Fruit fly (Drosophila melanogaster) whole organism, embryonic: ENCODE data around the gene CG15741.
A peak's percentile ranks its signal among the peaks of the same experiment; 100 is the strongest.

Experiments used
- BtbVII ChIP-seq: fragments of 200-800 bp; sonication (Bioruptor generic); optimal IDR thresholded peaks from 3 replicates; lab custom pipeline; 2017; ENCODE audit warnings: missing biosample characterization, mild to moderate bottlenecking, missing genetic modification characterization
- CG10959 ChIP-seq: fragments of 200-800 bp; sonication (Bioruptor generic); IDR thresholded peaks from 2 replicates; pipeline ENCODE4 v1.3.6; 2022; ENCODE audit warnings: missing biosample characterization, missing genetic modification characterization
- CG11093 ChIP-seq: fragments of 200-800 bp; sonication (Bioruptor generic); IDR thresholded peaks from 3 replicates; pipeline ENCODE4 v1.3.6; 2022; ENCODE audit warnings: missing biosample characterization, missing genetic modification characterization
- CG11504 ChIP-seq: fragments of 200-800 bp; sonication (Bioruptor generic); optimal IDR thresholded peaks from 3 replicates; lab custom pipeline; 2019; ENCODE audit warnings: missing biosample characterization, mild to moderate bottlenecking, missing genetic modification characterization, moderate library complexity
- CG1233 ChIP-seq: fragments of 200-800 bp; sonication (Bioruptor generic); optimal IDR thresholded peaks from 4 replicates; lab custom pipeline; 2018; ENCODE audit warnings: missing biosample characterization, mild to moderate bottlenecking, missing genetic modification characterization
- CG13296 ChIP-seq: fragments of 200-800 bp; sonication (Bioruptor generic); optimal IDR thresholded peaks from 3 replicates; lab custom pipeline; 2018; ENCODE audit warnings: missing biosample characterization, mild to moderate bottlenecking, missing genetic modification characterization
- CG13424 ChIP-seq: fragments of 200-800 bp; sonication (Bioruptor generic); optimal IDR thresholded peaks from 2 replicates; lab custom pipeline; 2019; ENCODE audit warnings: missing biosample characterization, mild to moderate bottlenecking, missing genetic modification characterization, moderate library complexity
- CG15073 ChIP-seq: fragments of 200-800 bp; sonication (Bioruptor generic); optimal IDR thresholded peaks from 2 replicates; lab custom pipeline; 2016; ENCODE audit warnings: missing biosample characterization, missing genetic modification characterization
- CG15269 ChIP-seq: fragments of 200-800 bp; sonication (Bioruptor generic); optimal IDR thresholded peaks from 2 replicates; lab custom pipeline; 2018; ENCODE audit warnings: missing biosample characterization, mild to moderate bottlenecking, missing genetic modification characterization, moderate library complexity
- CG18476 ChIP-seq: fragments of 200-800 bp; sonication (Bioruptor generic); optimal IDR thresholded peaks from 2 replicates; lab custom pipeline; 2016; ENCODE audit warnings: missing biosample characterization, mild to moderate bottlenecking, missing genetic modification characterization
- CG2120 ChIP-seq: fragments of 200-800 bp; sonication (Bioruptor generic); optimal IDR thresholded peaks from 3 replicates; lab custom pipeline; 2016; ENCODE audit warnings: missing biosample characterization, missing genetic modification characterization
- CG3281 ChIP-seq: fragments of 200-800 bp; sonication (Bioruptor generic); optimal IDR thresholded peaks from 3 replicates; lab custom pipeline; 2017; ENCODE audit warnings: missing biosample characterization, mild to moderate bottlenecking, missing genetic modification characterization
- CG34422 ChIP-seq: fragments of 200-800 bp; sonication (Bioruptor generic); IDR thresholded peaks from 3 replicates; pipeline ENCODE4 v1.3.6; 2022; ENCODE audit warnings: missing biosample characterization, missing genetic modification characterization
- CG4282 ChIP-seq: fragments of 200-800 bp; sonication (Bioruptor generic); optimal IDR thresholded peaks from 2 replicates; lab custom pipeline; 2016; ENCODE audit warnings: missing biosample characterization, missing genetic modification characterization
- CG4707 ChIP-seq: fragments of 200-800 bp; sonication (Bioruptor generic); optimal IDR thresholded peaks from 2 replicates; lab custom pipeline; 2018; ENCODE audit warnings: missing biosample characterization, mild to moderate bottlenecking, missing genetic modification characterization, moderate library complexity
- CG6683 ChIP-seq: fragments of 200-800 bp; sonication (Bioruptor generic); optimal IDR thresholded peaks from 2 replicates; lab custom pipeline; 2017; ENCODE audit warnings: missing biosample characterization, mild to moderate bottlenecking, missing genetic modification characterization, missing genetic modification reagents
- CG6813 ChIP-seq: fragments of 200-800 bp; sonication (Bioruptor generic); optimal IDR thresholded peaks from 2 replicates; lab custom pipeline; 2017; ENCODE audit warnings: missing biosample characterization, missing genetic modification characterization, mild to moderate bottlenecking, moderate library complexity, missing genetic modification reagents
- CG6854 ChIP-seq: fragments of 200-800 bp; sonication (Bioruptor generic); optimal IDR thresholded peaks from 3 replicates; lab custom pipeline; 2017; ENCODE audit warnings: missing biosample characterization, mild to moderate bottlenecking, missing genetic modification characterization
- CG7839 ChIP-seq: fragments of 200-800 bp; sonication (Bioruptor generic); optimal IDR thresholded peaks from 3 replicates; lab custom pipeline; 2018; ENCODE audit warnings: missing biosample characterization, mild to moderate bottlenecking, missing genetic modification characterization, moderate library complexity
- HLH54F ChIP-seq: fragments of 200-800 bp; sonication (Bioruptor generic); optimal IDR thresholded peaks from 3 replicates; lab custom pipeline; 2016; ENCODE audit warnings: missing biosample characterization, missing genetic modification characterization
- Hr3 ChIP-seq: fragments of 200-800 bp; sonication (Bioruptor generic); optimal IDR thresholded peaks from 3 replicates; lab custom pipeline; 2016; ENCODE audit warnings: missing biosample characterization, missing genetic modification characterization
- Hsf ChIP-seq: fragments of 200-800 bp; sonication (Bioruptor generic); optimal IDR thresholded peaks from 3 replicates; lab custom pipeline; 2016; ENCODE audit warnings: missing biosample characterization, missing genetic modification characterization
- Kr ChIP-seq: fragments of 200-800 bp; sonication (Bioruptor generic); optimal IDR thresholded peaks from 2 replicates; lab custom pipeline; 2017; ENCODE audit warnings: missing biosample characterization, mild to moderate bottlenecking, missing genetic modification characterization
- Mes4 ChIP-seq: fragments of 200-800 bp; sonication (Bioruptor generic); optimal IDR thresholded peaks from 2 replicates; lab custom pipeline; 2016; ENCODE audit warnings: missing biosample characterization, missing genetic modification characterization
- Pdp1 ChIP-seq, 2 experiments: fragments of 200-800 bp; sonication (Bioruptor generic); optimal IDR thresholded peaks; 3 replicates each; lab custom pipeline; 2016; ENCODE audit warnings: missing biosample characterization in 2 of 2, missing genetic modification characterization in 2 of 2, mild to moderate bottlenecking in 1 of 2, moderate library complexity in 1 of 2
- Rfx ChIP-seq: fragments of 200-800 bp; sonication (Bioruptor generic); IDR thresholded peaks from 2 replicates; pipeline ENCODE4 v1.3.6; 2022; ENCODE audit warnings: missing biosample characterization, missing genetic modification characterization
- Side ChIP-seq: fragments of 200-800 bp; sonication (Bioruptor generic); optimal IDR thresholded peaks from 2 replicates; lab custom pipeline; 2016; ENCODE audit warnings: missing biosample characterization, missing genetic modification characterization
- Sox102F ChIP-seq: fragments of 200-800 bp; sonication (Bioruptor generic); optimal IDR thresholded peaks from 2 replicates; lab custom pipeline; 2018; ENCODE audit warnings: missing biosample characterization, mild to moderate bottlenecking, missing genetic modification characterization, moderate library complexity
- Trl ChIP-seq, 3 experiments: fragments of >200 bp in 2 of 3; fragments of 200-800 bp in 1 of 3; sonication (Bioruptor generic) in 1 of 3; optimal IDR thresholded peaks; 2 replicates in 1 of 3; 3 replicates in 2 of 3; lab custom pipeline; 2016 to 2017; ENCODE audit warnings: missing biosample characterization in 1 of 3, missing genetic modification characterization in 1 of 3
- al ChIP-seq: fragments of 200-800 bp; sonication (Bioruptor generic); IDR thresholded peaks from 2 replicates; pipeline ENCODE4 v1.3.6; 2022; ENCODE audit warnings: missing biosample characterization, missing genetic modification characterization
- aop ChIP-seq: fragments of 200-800 bp; sonication (Bioruptor generic); IDR thresholded peaks from 2 replicates; pipeline ENCODE4 v1.3.6; 2022; ENCODE audit warnings: missing biosample characterization, missing genetic modification characterization
- ato ChIP-seq: fragments of 200-800 bp; sonication (Bioruptor generic); IDR thresholded peaks from 2 replicates; pipeline ENCODE4 v1.3.6; 2022; ENCODE audit warnings: missing biosample characterization, missing genetic modification characterization; ENCODE audit not compliant: partially characterized antibody
- chinmo ChIP-seq: fragments of 200-800 bp; sonication (Bioruptor generic); IDR thresholded peaks from 4 replicates; pipeline ENCODE4 v1.3.6; 2022; ENCODE audit warnings: missing biosample characterization, missing genetic modification characterization; ENCODE audit not compliant: partially characterized antibody
- dmrt99B ChIP-seq: fragments of 200-800 bp; sonication (Bioruptor generic); optimal IDR thresholded peaks from 2 replicates; lab custom pipeline; 2018; ENCODE audit warnings: missing biosample characterization, mild to moderate bottlenecking, missing genetic modification characterization, moderate library complexity
- dpn ChIP-seq, 2 experiments: fragments of 200-800 bp; sonication (Bioruptor generic); optimal IDR thresholded peaks; 3 replicates each; lab custom pipeline; 2016; ENCODE audit warnings: missing biosample characterization in 2 of 2, missing genetic modification characterization in 2 of 2
- gcm ChIP-seq: fragments of 200-800 bp; sonication (Bioruptor generic); optimal IDR thresholded peaks from 2 replicates; lab custom pipeline; 2019; ENCODE audit warnings: missing biosample characterization, mild to moderate bottlenecking, missing genetic modification characterization, moderate library complexity
- mam ChIP-seq: fragments of 200-800 bp; sonication (Bioruptor generic); optimal IDR thresholded peaks from 3 replicates; lab custom pipeline; 2016; ENCODE audit warnings: missing biosample characterization, missing genetic modification characterization
- nom ChIP-seq: fragments of 200-800 bp; sonication (Bioruptor generic); optimal IDR thresholded peaks from 2 replicates; lab custom pipeline; 2017; ENCODE audit warnings: missing biosample characterization, missing genetic modification characterization, mild to moderate bottlenecking, moderate library complexity, missing genetic modification reagents
- oc ChIP-seq: fragments of 200-800 bp; sonication (Bioruptor generic); optimal IDR thresholded peaks from 2 replicates; lab custom pipeline; 2018; ENCODE audit warnings: missing biosample characterization, mild to moderate bottlenecking, missing genetic modification characterization, moderate library complexity
- pfk ChIP-seq: fragments of 200-800 bp; sonication (Bioruptor generic); optimal IDR thresholded peaks from 2 replicates; lab custom pipeline; 2018; ENCODE audit warnings: missing biosample characterization, mild to moderate bottlenecking, missing genetic modification characterization, moderate library complexity
- pnt ChIP-seq: fragments of 200-800 bp; sonication (Bioruptor generic); optimal IDR thresholded peaks from 3 replicates; lab custom pipeline; 2016; ENCODE audit warnings: missing biosample characterization, missing genetic modification characterization
- pros ChIP-seq: fragments of 200-800 bp; sonication (Bioruptor generic); optimal IDR thresholded peaks from 3 replicates; lab custom pipeline; 2019; ENCODE audit warnings: missing biosample characterization, mild to moderate bottlenecking, missing genetic modification characterization, moderate library complexity
- row ChIP-seq: fragments of 200-800 bp; sonication (Bioruptor generic); IDR thresholded peaks from 3 replicates; pipeline ENCODE4 v1.3.6; 2022; ENCODE audit warnings: missing biosample characterization, missing genetic modification characterization
- so ChIP-seq: fragments of 200-800 bp; sonication (Bioruptor generic); IDR thresholded peaks from 3 replicates; pipeline ENCODE4 v1.3.6; 2022; ENCODE audit warnings: missing biosample characterization, missing genetic modification characterization
- stwl ChIP-seq: fragments of 200-800 bp; sonication (Bioruptor generic); optimal IDR thresholded peaks from 3 replicates; lab custom pipeline; 2018; ENCODE audit warnings: missing biosample characterization, mild to moderate bottlenecking, missing genetic modification characterization, moderate library complexity
- trh ChIP-seq: fragments of 200-800 bp; sonication (Bioruptor generic); optimal IDR thresholded peaks from 2 replicates; lab custom pipeline; 2016; ENCODE audit warnings: missing biosample characterization, missing genetic modification characterization
- unpg ChIP-seq: fragments of 200-800 bp; sonication (Bioruptor generic); optimal IDR thresholded peaks from 3 replicates; lab custom pipeline; 2018; ENCODE audit warnings: missing biosample characterization, mild to moderate bottlenecking, missing genetic modification characterization, moderate library complexity
- z ChIP-seq: fragments of 200-800 bp; sonication (Bioruptor generic); IDR thresholded peaks from 3 replicates; pipeline ENCODE4 v1.3.6; 2022; ENCODE audit warnings: missing biosample characterization, missing genetic modification characterization
- zfh1 ChIP-seq: fragments of 200-800 bp; sonication (Bioruptor generic); IDR thresholded peaks from 3 replicates; pipeline ENCODE4 v1.3.6; 2022; ENCODE audit warnings: missing biosample characterization, missing genetic modification characterization

Gene CG15741

dm6 chrX:11821946-11822345 lies 15.9 kb downstream of the CG15741 start (continued):
- TF ChIP-seq ato (GFP tag; lab: Robert Waterston, UW) (no peak), CG6813 (GFP tag; lab: Kevin White, UChicago) (no peak), oc (tag; lab: Kevin White, UChicago) (peak; percentile 3), Mes4 (GFP tag; lab: Kevin White, UChicago) (no peak), Trl (optimal IDR thresholded peaks at IDR 0.05; lab: Kevin White, UChicago) (peak in 1 of 2 experiments; percentile 1), Trl (GFP tag; optimal IDR thresholded peaks at IDR 0.05; lab: Kevin White, UChicago) (no peak), so (0 out of 3 replicates have a peak, but pooled peaks have one; percentile 7), CG34422 (GFP tag; lab: Robert Waterston, UW) (0 out of 3 replicates have a peak, but pooled peaks have one; percentile 30), BtbVII (GFP tag; lab: Kevin White, UChicago) (no peak), Pdp1 (GFP tag; optimal IDR thresholded peaks at IDR 0.05; lab: Kevin White, UChicago) (peak in 1 of 2 experiments; percentile 44), aop (GFP tag; lab: Robert Waterston, UW) (no peak), mam (GFP tag; lab: Kevin White, UChicago) (no peak), Sox102F (GFP tag; lab: Kevin White, UChicago) (peak; percentile 1), CG2120 (peak; percentile 7), HLH54F (GFP tag; lab: Kevin White, UChicago) (no peak), Hr3 (GFP tag; lab: Kevin White, UChicago) (no peak), dpn (GFP tag; optimal IDR thresholded peaks at IDR 0.05; lab: Kevin White, UChicago) (no peak), dmrt99B (peak; percentile 21), unpg (peak; percentile 26), stwl (tag; lab: Kevin White, UChicago) (no peak), CG3281 (GFP tag; lab: Kevin White, UChicago) (peak; percentile 24), Side (GFP tag; lab: Kevin White, UChicago) (no peak), CG4282 (GFP tag; lab: Kevin White, UChicago) (no peak), CG18476 (no peak), Hsf (GFP tag; lab: Kevin White, UChicago) (no peak), nom (GFP tag; lab: Kevin White, UChicago) (peak; percentile 38), CG4707 (GFP tag; lab: Kevin White, UChicago) (no peak), CG10959 (GFP tag; lab: Robert Waterston, UW) (no peak), CG11093 (no peak), Rfx (GFP tag; lab: Robert Waterston, UW) (0 out of 2 replicates have a peak, but pooled peaks have one; percentile 26), pfk (peak; percentile 95), trh (no peak), CG13424 (tag; lab: Kevin White, UChicago) (peak; percentile 26), Kr (GFP tag; lab: Kevin White, UChicago) (no peak), CG11504 (tag; lab: Kevin White, UChicago) (no peak), pros (no peak), al (no peak), CG15269 (tag; lab: Kevin White, UChicago) (peak; percentile 27), CG7839 (peak; percentile 9), pnt (GFP tag; lab: Kevin White, UChicago) (no peak), zfh1 (GFP tag; lab: Robert Waterston, UW) (no peak), CG1233 (GFP tag; lab: Kevin White, UChicago) (no peak), chinmo (GFP tag; lab: Robert Waterston, UW) (0 out of 4 replicates have a peak, but pooled peaks have one; percentile 60), z (GFP tag; lab: Robert Waterston, UW) (no peak), CG15073 (GFP tag; lab: Kevin White, UChicago) (no peak), CG6854 (peak; percentile 7), gcm (GFP tag; lab: Kevin White, UChicago) (no peak), CG13296 (GFP tag; lab: Kevin White, UChicago) (peak; percentile 13), CG6683 (GFP tag; lab: Kevin White, UChicago) (no peak), row (GFP tag; lab: Robert Waterston, UW) (peak; percentile 41; the same call in 2 of the 3 replicates)
